Fruit fly (Drosophila melanogaster) whole organism, wandering third instar larva: ENCODE measurements around the gene CG17362.
A peak's percentile ranks its signal among the peaks of the same experiment; 100 is the strongest.

Experiments
- CG32264 ChIP-seq: fragments of 200-800 bp; sonication (Bioruptor generic); optimal IDR thresholded peaks from 2 replicates; lab custom pipeline; 2016; ENCODE audit warnings: missing biosample characterization, missing genetic modification characterization
- CG9705 ChIP-seq: fragments of 200-800 bp; sonication (Bioruptor generic); optimal IDR thresholded peaks from 2 replicates; lab custom pipeline; 2018; ENCODE audit warnings: missing biosample characterization, mild to moderate bottlenecking, missing genetic modification characterization
- CrebA ChIP-seq: fragments of 200-800 bp; sonication (Bioruptor generic); optimal IDR thresholded peaks from 2 replicates; lab custom pipeline; 2016; ENCODE audit warnings: missing biosample characterization, mild to moderate bottlenecking, missing genetic modification characterization, borderline replicate concordance
- Dif ChIP-seq: fragments of 200-275, 200-300 bp; sonication (Bioruptor generic); optimal IDR thresholded peaks from 2 replicates; lab custom pipeline; 2018; ENCODE audit warnings: missing biosample characterization, missing genetic modification characterization; ENCODE audit not compliant: partially characterized antibody
- Hnf4 ChIP-seq: fragments of 200-800 bp; sonication (Bioruptor generic); optimal IDR thresholded peaks from 2 replicates; lab custom pipeline; 2016; ENCODE audit warnings: missing biosample characterization, mild to moderate bottlenecking, missing genetic modification characterization
- Hr83 ChIP-seq: fragments of 200-300 bp; sonication (Bioruptor generic); optimal IDR thresholded peaks from 2 replicates; lab custom pipeline; 2016; ENCODE audit warnings: missing biosample characterization, mild to moderate bottlenecking, missing genetic modification characterization, moderate library complexity; ENCODE audit not compliant: poor library complexity, severe bottlenecking
- Jra ChIP-seq: sonication (Bioruptor generic); optimal IDR thresholded peaks from 2 replicates; lab custom pipeline; 2016; ENCODE audit warnings: missing biosample characterization, missing genetic modification characterization
- Myc ChIP-seq: fragments of >200 bp; optimal IDR thresholded peaks from 2 replicates; lab custom pipeline; 2017
- OdsH ChIP-seq: fragments of 200-800 bp; sonication (Bioruptor generic); optimal IDR thresholded peaks from 2 replicates; lab custom pipeline; 2016; ENCODE audit warnings: missing biosample characterization, mild to moderate bottlenecking, missing genetic modification characterization
- Rel ChIP-seq, 2 experiments: fragments of 200-800 bp; sonication (Bioruptor generic) in 1 of 2; optimal IDR thresholded peaks; 2 replicates in 1 of 2; 3 replicates in 1 of 2; lab custom pipeline; 2016 to 2019; ENCODE audit warnings: mild to moderate bottlenecking in 2 of 2, missing biosample characterization in 2 of 2, missing genetic modification characterization in 2 of 2, moderate library complexity in 1 of 2
- Sp1 ChIP-seq: fragments of 200-800 bp; sonication (Bioruptor generic); optimal IDR thresholded peaks from 3 replicates; lab custom pipeline; 2019; ENCODE audit warnings: missing biosample characterization, mild to moderate bottlenecking, missing genetic modification characterization, moderate library complexity
- Vsx2 ChIP-seq: fragments of 200-300, 225-300 bp; sonication (Bioruptor generic); optimal IDR thresholded peaks from 2 replicates; lab custom pipeline; 2018; ENCODE audit warnings: missing biosample characterization, missing genetic modification characterization; ENCODE audit not compliant: partially characterized antibody
- brk ChIP-seq: fragments of 200-800 bp; sonication (Bioruptor generic); optimal IDR thresholded peaks from 2 replicates; lab custom pipeline; 2016; ENCODE audit warnings: missing biosample characterization, mild to moderate bottlenecking, missing genetic modification characterization
- dl ChIP-seq, 2 experiments: fragments of 175-275, 200-275 bp in 1 of 2; fragments of 200-275 bp in 1 of 2; sonication (Bioruptor generic); optimal IDR thresholded peaks; lab custom pipeline; 2018; ENCODE audit warnings: mild to moderate bottlenecking in 2 of 2, missing biosample characterization in 2 of 2, missing genetic modification characterization in 2 of 2, moderate library complexity in 2 of 2; ENCODE audit not compliant: partially characterized antibody in 2 of 2, insufficient read depth in 1 of 2
- dsf ChIP-seq: sonication (Bioruptor generic); optimal IDR thresholded peaks from 2 replicates; lab custom pipeline; 2016; ENCODE audit warnings: missing biosample characterization, missing genetic modification characterization, borderline replicate concordance
- ey ChIP-seq: fragments of 200-800 bp; sonication (Bioruptor generic); optimal IDR thresholded peaks from 2 replicates; lab custom pipeline; 2016; ENCODE audit warnings: missing biosample characterization, missing genetic modification characterization
- foxo ChIP-seq, 2 experiments: fragments of 200-800 bp; sonication (Bioruptor generic); optimal IDR thresholded peaks; 2 replicates in 1 of 2; 3 replicates in 1 of 2; lab custom pipeline; 2016 to 2017; ENCODE audit warnings: missing biosample characterization in 2 of 2, missing genetic modification characterization in 2 of 2
- fru ChIP-seq: fragments of 200-800 bp; sonication (Bioruptor generic); optimal IDR thresholded peaks from 3 replicates; lab custom pipeline; 2016; ENCODE audit warnings: missing biosample characterization, mild to moderate bottlenecking, missing genetic modification characterization
- h ChIP-seq: fragments of 200-800 bp; sonication (Bioruptor generic); optimal IDR thresholded peaks from 3 replicates; lab custom pipeline; 2016; ENCODE audit warnings: missing biosample characterization, mild to moderate bottlenecking, missing genetic modification characterization
- jim ChIP-seq: fragments of 175-275, 200-325 bp; sonication (Bioruptor generic); optimal IDR thresholded peaks from 2 replicates; lab custom pipeline; 2016; ENCODE audit warnings: missing biosample characterization, mild to moderate bottlenecking, missing genetic modification characterization
- lola ChIP-seq: fragments of >200 bp; optimal IDR thresholded peaks from 2 replicates; lab custom pipeline; 2017; ENCODE audit warnings: missing biosample characterization, missing genetic modification characterization
- pan ChIP-seq: fragments of >200 bp; optimal IDR thresholded peaks from 2 replicates; lab custom pipeline; 2017
- rgr ChIP-seq: fragments of 200-800 bp; sonication (Bioruptor generic); optimal IDR thresholded peaks from 3 replicates; lab custom pipeline; 2016; ENCODE audit warnings: missing biosample characterization, mild to moderate bottlenecking, missing genetic modification characterization
- sage ChIP-seq: fragments of 200-800 bp; sonication (Bioruptor generic); optimal IDR thresholded peaks from 2 replicates; lab custom pipeline; 2016; ENCODE audit warnings: missing biosample characterization, mild to moderate bottlenecking, missing genetic modification characterization
- sv ChIP-seq: fragments of 200-800 bp; sonication (Bioruptor generic); optimal IDR thresholded peaks from 3 replicates; lab custom pipeline; 2016; ENCODE audit warnings: missing biosample characterization, missing genetic modification characterization
- tai ChIP-seq: sonication (Bioruptor generic); optimal IDR thresholded peaks from 2 replicates; lab custom pipeline; 2016; ENCODE audit warnings: missing biosample characterization, missing genetic modification characterization
- usp ChIP-seq: fragments of >200 bp; optimal IDR thresholded peaks from 2 replicates; lab custom pipeline; 2017; ENCODE audit warnings: missing biosample characterization, missing genetic modification characterization
- woc ChIP-seq: sonication (Bioruptor generic); optimal IDR thresholded peaks from 2 replicates; lab custom pipeline; 2016; ENCODE audit warnings: missing biosample characterization, mild to moderate bottlenecking, missing genetic modification characterization

Gene CG17362

dm6 chr3L:13939151-13939499 lies 47.3 kb upstream of the CG17362 start, which contains the start of gene CG32137:
TSS of gene CG32137 (plus strand) at chr3L:13939250.
- TF ChIP-seq Rel (GFP tag; optimal IDR thresholded peaks at IDR 0.05; lab: Kevin White, UChicago) (no peak), Rel (tag; optimal IDR thresholded peaks at IDR 0.05; lab: Kevin White, UChicago) (peak; percentile 94), Myc (lab: Kevin White, UChicago) (no peak), pan (lab: Kevin White, UChicago) (no peak), Dif (GFP tag; lab: Kevin White, UChicago) (peak; percentile 74), dl (GFP tag; optimal IDR thresholded peaks at IDR 0.05; lab: Kevin White, UChicago; ENCODE audit: insufficient read depth in 1 of 2, partially characterized antibody in 2 of 2) (peak in 1 of 2 experiments; percentile 41), brk (GFP tag; lab: Kevin White, UChicago) (no peak), tai (no peak), ey (GFP tag; lab: Kevin White, UChicago) (no peak), rgr (GFP tag; lab: Kevin White, UChicago) (no peak), sv (no peak)
- TF ChIP-seq, all 38 proteins: peak for 3

DNA sequence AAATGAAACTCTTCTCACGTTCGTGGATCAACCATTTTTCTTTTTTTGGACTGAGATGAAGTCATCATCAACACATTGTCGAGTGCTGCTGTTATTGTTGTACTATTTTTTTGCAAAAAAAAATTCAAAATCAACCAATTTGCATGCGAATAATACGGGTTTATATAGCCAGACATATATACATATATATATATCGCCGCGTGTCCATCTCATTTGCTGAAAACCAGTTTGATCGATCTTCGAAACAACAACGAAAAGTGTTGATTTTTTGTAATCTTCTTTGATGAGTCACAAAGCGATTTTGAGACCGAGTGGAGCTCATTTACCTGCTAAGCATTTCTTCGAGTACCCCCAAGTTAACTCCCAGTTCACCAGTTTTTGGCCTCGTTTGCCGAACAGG lies 40.4 kb upstream of the CG17362 start:
- TF ChIP-seq Jra (GFP tag; lab: Kevin White, UChicago): no peak
- TF ChIP-seq usp (GFP tag; lab: Kevin White, UChicago): no peak
- TF ChIP-seq tai: no peak
- TF ChIP-seq sage (GFP tag; lab: Kevin White, UChicago): peak; percentile 51
- TF ChIP-seq dsf (GFP tag; lab: Kevin White, UChicago): no peak
- peak; percentile 40 for TF ChIP-seq CrebA
- peak; percentile 50 for TF ChIP-seq brk (GFP tag; lab: Kevin White, UChicago)
- no peak for TF ChIP-seq Hr83
- no peak for TF ChIP-seq CG32264 (GFP tag; lab: Kevin White, UChicago)
- peak; percentile 2 for TF ChIP-seq h (GFP tag; lab: Kevin White, UChicago)
- no peak for TF ChIP-seq Vsx2 (GFP tag; lab: Kevin White, UChicago)
- TF ChIP-seq Rel (GFP tag; optimal IDR thresholded peaks at IDR 0.05; lab: Kevin White, UChicago): no peak
- TF ChIP-seq Rel (tag; optimal IDR thresholded peaks at IDR 0.05; lab: Kevin White, UChicago): no peak
- no peak for TF ChIP-seq OdsH (GFP tag; lab: Kevin White, UChicago)

dm6 chr3L:13949440-13950066 lies 36.9 kb upstream of the CG17362 start:
- TF ChIP-seq rgr (GFP tag; lab: Kevin White, UChicago): peak; percentile 10
- TF ChIP-seq lola: no peak
- TF ChIP-seq foxo (GFP tag; optimal IDR thresholded peaks at IDR 0.05; lab: Kevin White, UChicago): peak in 1 of 2 experiments; percentile 21
- peak; percentile 16 for TF ChIP-seq h (GFP tag; lab: Kevin White, UChicago)
- peak; percentile 22 for TF ChIP-seq ey (GFP tag; lab: Kevin White, UChicago)

- peak; percentile 4 for TF ChIP-seq Sp1
- TF ChIP-seq jim (GFP tag; lab: Kevin White, UChicago): no peak
- peak; percentile 38 for TF ChIP-seq rgr (GFP tag; lab: Kevin White, UChicago)
- TF ChIP-seq h (GFP tag; lab: Kevin White, UChicago): peak; percentile 46
- TF ChIP-seq tai: peak; percentile 12
- no peak for TF ChIP-seq Hnf4 (GFP tag; lab: Kevin White, UChicago)
- TF ChIP-seq brk (GFP tag; lab: Kevin White, UChicago): peak; percentile 28
- peak; percentile 16 for TF ChIP-seq Hr83
- TF ChIP-seq Rel (GFP tag; optimal IDR thresholded peaks at IDR 0.05; lab: Kevin White, UChicago): no peak
- TF ChIP-seq Rel (tag; optimal IDR thresholded peaks at IDR 0.05; lab: Kevin White, UChicago): no peak
Observed at dm6 chr3L:13951564-13951963, 34.9 kb upstream of the CG17362 start.

DNA sequence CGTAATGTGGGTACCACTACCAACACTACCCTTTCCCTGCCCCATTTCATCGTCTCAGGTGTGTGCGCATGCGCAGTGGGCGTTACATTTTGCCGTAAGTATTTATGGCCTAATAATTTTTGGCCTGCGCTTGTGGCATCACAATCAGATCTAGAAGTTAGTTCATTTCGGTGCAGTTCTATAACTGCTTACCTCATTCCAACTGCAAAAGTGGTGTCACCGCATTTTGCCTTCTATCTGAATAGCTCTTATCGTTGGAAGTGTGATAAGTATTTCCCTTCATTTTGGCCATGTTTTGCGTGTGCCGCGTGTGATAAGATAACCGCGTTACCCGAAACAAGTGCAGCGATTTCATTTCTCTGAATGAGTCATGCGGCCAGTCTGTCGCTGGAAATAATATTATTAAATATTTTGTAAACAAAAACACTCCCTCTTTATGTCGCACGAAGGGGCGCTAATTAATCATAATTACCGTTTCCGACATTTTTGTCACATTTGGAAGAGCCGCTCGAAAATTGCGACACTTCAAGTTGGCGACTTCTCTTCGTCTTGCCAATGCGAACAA lies 33.9 kb upstream of the CG17362 start:
- TF ChIP-seq h (GFP tag; lab: Kevin White, UChicago): peak; percentile 80
- TF ChIP-seq brk (GFP tag; lab: Kevin White, UChicago): no peak
- TF ChIP-seq woc (GFP tag; lab: Kevin White, UChicago): no peak
- peak; percentile 23 for TF ChIP-seq CrebA
- no peak for TF ChIP-seq Hr83
- TF ChIP-seq dl (GFP tag; optimal IDR thresholded peaks at IDR 0.05; lab: Kevin White, UChicago; ENCODE audit: insufficient read depth in 1 of 2, partially characterized antibody in 2 of 2): no peak
- no peak for TF ChIP-seq Hnf4 (GFP tag; lab: Kevin White, UChicago)
- no peak for TF ChIP-seq jim (GFP tag; lab: Kevin White, UChicago)
- no peak for TF ChIP-seq tai
- no peak for TF ChIP-seq Rel (GFP tag; optimal IDR thresholded peaks at IDR 0.05; lab: Kevin White, UChicago)
- peak; percentile 16 for TF ChIP-seq Rel (tag; optimal IDR thresholded peaks at IDR 0.05; lab: Kevin White, UChicago)
- TF ChIP-seq fru: no peak
- TF ChIP-seq CG9705 (GFP tag; lab: Kevin White, UChicago): no peak
